Fruit fly (Drosophila melanogaster) whole organism, embryonic: Measurements from ENCODE around the gene Secp43.

Experiments used
- Abd-B ChIP-seq: fragments of 200-800 bp; sonication (Bioruptor generic); optimal IDR thresholded peaks from 2 replicates; lab custom pipeline; 2018; ENCODE audit warnings: missing biosample characterization, mild to moderate bottlenecking, missing genetic modification characterization, moderate library complexity
- CG10543 ChIP-seq: fragments of 200-800 bp; sonication (Bioruptor generic); optimal IDR thresholded peaks from 3 replicates; lab custom pipeline; 2017; ENCODE audit warnings: missing biosample characterization, mild to moderate bottlenecking, missing genetic modification characterization, moderate library complexity
- CG11696 ChIP-seq: fragments of 200-800 bp; sonication (Bioruptor generic); IDR thresholded peaks from 2 replicates; pipeline ENCODE4 v1.3.6; 2022; ENCODE audit warnings: missing biosample characterization, missing genetic modification characterization
- CG12155 ChIP-seq: fragments of 200-800 bp; sonication (Bioruptor generic); optimal IDR thresholded peaks from 3 replicates; lab custom pipeline; 2016; ENCODE audit warnings: missing biosample characterization, missing genetic modification characterization
- CG13287 ChIP-seq: fragments of 200-800 bp; sonication (Bioruptor generic); IDR thresholded peaks from 2 replicates; pipeline ENCODE4 v1.3.6; 2022; ENCODE audit warnings: missing biosample characterization, missing genetic modification characterization; ENCODE audit not compliant: partially characterized antibody
- CG15073 ChIP-seq: fragments of 200-800 bp; sonication (Bioruptor generic); optimal IDR thresholded peaks from 2 replicates; lab custom pipeline; 2016; ENCODE audit warnings: missing biosample characterization, missing genetic modification characterization
- CG1603 ChIP-seq: fragments of 200-800 bp; sonication (Bioruptor generic); optimal IDR thresholded peaks from 2 replicates; lab custom pipeline; 2019; ENCODE audit warnings: missing biosample characterization, mild to moderate bottlenecking, missing genetic modification characterization, moderate library complexity
- CG16815 ChIP-seq: fragments of 200-800 bp; sonication (Bioruptor generic); optimal IDR thresholded peaks from 3 replicates; lab custom pipeline; 2017; ENCODE audit warnings: missing biosample characterization, mild to moderate bottlenecking, missing genetic modification characterization
- CG17328 ChIP-seq: fragments of 200-800 bp; sonication (Bioruptor generic); IDR thresholded peaks from 2 replicates; pipeline ENCODE4 v1.3.6; 2022; ENCODE audit warnings: missing biosample characterization, missing genetic modification characterization
- CG17829 ChIP-seq: fragments of 200-800 bp; optimal IDR thresholded peaks from 2 replicates; lab custom pipeline; 2019; ENCODE audit warnings: missing biosample characterization, mild to moderate bottlenecking, missing genetic modification characterization, moderate library complexity
- CG2678 ChIP-seq: fragments of 200-800 bp; sonication (Bioruptor generic); optimal IDR thresholded peaks from 3 replicates; lab custom pipeline; 2019; ENCODE audit warnings: missing biosample characterization, mild to moderate bottlenecking, missing genetic modification characterization, moderate library complexity
- CG3065 ChIP-seq: fragments of 200-800 bp; sonication (Bioruptor generic); optimal IDR thresholded peaks from 2 replicates; lab custom pipeline; 2016; ENCODE audit warnings: missing biosample characterization, missing genetic modification characterization
- CG32532 ChIP-seq: fragments of 200-800 bp; sonication (Bioruptor generic); IDR thresholded peaks from 2 replicates; pipeline ENCODE4 v1.3.6; 2022; ENCODE audit warnings: missing biosample characterization, missing genetic modification characterization
- CG33557 ChIP-seq: fragments of 200-800 bp; sonication (Bioruptor generic); optimal IDR thresholded peaks from 2 replicates; lab custom pipeline; 2019; ENCODE audit warnings: missing biosample characterization, mild to moderate bottlenecking, missing genetic modification characterization, moderate library complexity
- CG3838 ChIP-seq: fragments of 200-800 bp; sonication (Bioruptor generic); optimal IDR thresholded peaks from 3 replicates; lab custom pipeline; 2016; ENCODE audit warnings: missing biosample characterization, missing genetic modification characterization
- CG4707 ChIP-seq: fragments of 200-800 bp; sonication (Bioruptor generic); optimal IDR thresholded peaks from 2 replicates; lab custom pipeline; 2018; ENCODE audit warnings: missing biosample characterization, mild to moderate bottlenecking, missing genetic modification characterization, moderate library complexity
- CG7556 ChIP-seq: fragments of 200-800 bp; sonication (Bioruptor generic); optimal IDR thresholded peaks from 2 replicates; lab custom pipeline; 2017; ENCODE audit warnings: missing biosample characterization, mild to moderate bottlenecking, missing genetic modification characterization
- CG9727 ChIP-seq: fragments of 200-800 bp; sonication (Bioruptor generic); optimal IDR thresholded peaks from 3 replicates; lab custom pipeline; 2017; ENCODE audit warnings: missing biosample characterization, mild to moderate bottlenecking, missing genetic modification characterization
- CG9817 ChIP-seq: fragments of 200-800 bp; sonication (Bioruptor generic); optimal IDR thresholded peaks from 2 replicates; lab custom pipeline; 2018; ENCODE audit warnings: missing biosample characterization, mild to moderate bottlenecking, missing genetic modification characterization, moderate library complexity
- HLH3B ChIP-seq: fragments of 200-800 bp; sonication (Bioruptor generic); IDR thresholded peaks from 2 replicates; pipeline ENCODE4 v1.3.6; 2022; ENCODE audit warnings: missing biosample characterization, missing genetic modification characterization
- Hmx ChIP-seq: fragments of 200-800 bp; sonication (Bioruptor generic); optimal IDR thresholded peaks from 2 replicates; lab custom pipeline; 2016; ENCODE audit warnings: missing biosample characterization, missing genetic modification characterization
- Lim3 ChIP-seq: fragments of 200-800 bp; sonication (Bioruptor generic); IDR thresholded peaks from 2 replicates; pipeline ENCODE4 v1.3.6; 2022; ENCODE audit warnings: missing biosample characterization, missing genetic modification characterization
- MESR4 ChIP-seq: fragments of 200-800 bp; sonication (Bioruptor generic); optimal IDR thresholded peaks from 2 replicates; lab custom pipeline; 2018; ENCODE audit warnings: missing biosample characterization, mild to moderate bottlenecking, missing genetic modification characterization, moderate library complexity
- Max ChIP-seq: fragments of 200-800 bp; sonication (Bioruptor generic); optimal IDR thresholded peaks from 2 replicates; lab custom pipeline; 2016; ENCODE audit warnings: missing biosample characterization, mild to moderate bottlenecking, missing genetic modification characterization
- Ptx1 ChIP-seq: fragments of 200-800 bp; sonication (Bioruptor generic); IDR thresholded peaks from 2 replicates; pipeline ENCODE4 v1.3.6; 2022; ENCODE audit warnings: missing biosample characterization, missing genetic modification characterization
- Scr ChIP-seq: fragments of 200-800 bp; sonication (Bioruptor generic); IDR thresholded peaks from 2 replicates; pipeline ENCODE4 v1.3.6; 2022; ENCODE audit warnings: missing biosample characterization, missing genetic modification characterization; ENCODE audit not compliant: partially characterized antibody
- Sin3A ChIP-seq: fragments of >200 bp; optimal IDR thresholded peaks from 2 replicates; lab custom pipeline; 2018
- Vsx1 ChIP-seq: fragments of 200-800 bp; sonication (Bioruptor generic); optimal IDR thresholded peaks from 2 replicates; lab custom pipeline; 2017; ENCODE audit warnings: missing biosample characterization, mild to moderate bottlenecking, missing genetic modification characterization, missing genetic modification reagents
- Xrp1 ChIP-seq: fragments of 200-800 bp; sonication (Bioruptor generic); IDR thresholded peaks from 2 replicates; pipeline ENCODE4 v1.3.6; 2022; ENCODE audit warnings: missing biosample characterization, missing genetic modification characterization
- YL-1 ChIP-seq: fragments of 200-800 bp; sonication (Bioruptor generic); optimal IDR thresholded peaks from 3 replicates; lab custom pipeline; 2017; ENCODE audit warnings: missing biosample characterization, mild to moderate bottlenecking, missing genetic modification characterization
- al ChIP-seq: fragments of 200-800 bp; sonication (Bioruptor generic); IDR thresholded peaks from 2 replicates; pipeline ENCODE4 v1.3.6; 2022; ENCODE audit warnings: missing biosample characterization, missing genetic modification characterization
- ato ChIP-seq: fragments of 200-800 bp; sonication (Bioruptor generic); IDR thresholded peaks from 2 replicates; pipeline ENCODE4 v1.3.6; 2022; ENCODE audit warnings: missing biosample characterization, missing genetic modification characterization; ENCODE audit not compliant: partially characterized antibody
- bowl ChIP-seq: fragments of 200-800 bp; sonication (Bioruptor generic); IDR thresholded peaks from 2 replicates; pipeline ENCODE4 v1.3.6; 2022; ENCODE audit warnings: missing biosample characterization, missing genetic modification characterization
- crp ChIP-seq, 2 experiments: fragments of 200-800 bp; sonication (Bioruptor generic); optimal IDR thresholded peaks; 2 replicates in 1 of 2; 3 replicates in 1 of 2; lab custom pipeline; 2017; ENCODE audit warnings: missing biosample characterization in 2 of 2, missing genetic modification characterization in 2 of 2, mild to moderate bottlenecking in 1 of 2, moderate library complexity in 1 of 2
- emc ChIP-seq: fragments of 200-800 bp; sonication (Bioruptor generic); optimal IDR thresholded peaks from 2 replicates; lab custom pipeline; 2016; ENCODE audit warnings: missing biosample characterization, missing genetic modification characterization
- ewg ChIP-seq: fragments of 200-800 bp; sonication (Bioruptor generic); optimal IDR thresholded peaks from 3 replicates; lab custom pipeline; 2017; ENCODE audit warnings: mild to moderate bottlenecking, missing biosample characterization, missing genetic modification reagents, missing genetic modification characterization
- eyg ChIP-seq: fragments of 200-800 bp; sonication (Bioruptor generic); optimal IDR thresholded peaks from 3 replicates; lab custom pipeline; 2016; ENCODE audit warnings: missing biosample characterization, missing genetic modification characterization
- hth ChIP-seq: fragments of >200 bp; optimal IDR thresholded peaks from 2 replicates; lab custom pipeline; 2017; ENCODE audit warnings: inconsistent platforms
- kah ChIP-seq: fragments of 200-800 bp; sonication (Bioruptor generic); optimal IDR thresholded peaks from 2 replicates; lab custom pipeline; 2018; ENCODE audit warnings: missing biosample characterization, mild to moderate bottlenecking, missing genetic modification characterization
- kni ChIP-seq: fragments of 200-800 bp; sonication (Bioruptor generic); optimal IDR thresholded peaks from 3 replicates; lab custom pipeline; 2017; ENCODE audit warnings: mild to moderate bottlenecking, missing biosample characterization, missing genetic modification reagents, missing genetic modification characterization
- lilli ChIP-seq: fragments of 200-800 bp; sonication (Bioruptor generic); optimal IDR thresholded peaks from 3 replicates; lab custom pipeline; 2016; ENCODE audit warnings: missing biosample characterization, missing genetic modification characterization
- pnt ChIP-seq: fragments of 200-800 bp; sonication (Bioruptor generic); optimal IDR thresholded peaks from 3 replicates; lab custom pipeline; 2016; ENCODE audit warnings: missing biosample characterization, missing genetic modification characterization
- sens-2 ChIP-seq: fragments of 200-800 bp; sonication (Bioruptor generic); IDR thresholded peaks from 2 replicates; pipeline ENCODE4 v1.3.6; 2022; ENCODE audit warnings: missing biosample characterization, missing genetic modification characterization
- slbo ChIP-seq: fragments of 200-800 bp; sonication (Bioruptor generic); IDR thresholded peaks from 2 replicates; pipeline ENCODE4 v1.3.6; 2022; ENCODE audit warnings: missing biosample characterization, missing genetic modification characterization
- sob ChIP-seq: fragments of 200-800 bp; sonication (Bioruptor generic); IDR thresholded peaks from 2 replicates; pipeline ENCODE4 v1.3.6; 2022; ENCODE audit warnings: missing biosample characterization, missing genetic modification characterization
- sr ChIP-seq: fragments of 200-800 bp; sonication (Bioruptor generic); IDR thresholded peaks from 3 replicates; pipeline ENCODE4 v1.3.6; 2022; ENCODE audit warnings: missing biosample characterization, missing genetic modification characterization
- unpg ChIP-seq: fragments of 200-800 bp; sonication (Bioruptor generic); optimal IDR thresholded peaks from 3 replicates; lab custom pipeline; 2018; ENCODE audit warnings: missing biosample characterization, mild to moderate bottlenecking, missing genetic modification characterization, moderate library complexity
- wor ChIP-seq: fragments of 200-800 bp; sonication (Bioruptor generic); IDR thresholded peaks from 2 replicates; pipeline ENCODE4 v1.3.6; 2022; ENCODE audit warnings: missing biosample characterization, missing genetic modification characterization
- zfh1 ChIP-seq: fragments of 200-800 bp; sonication (Bioruptor generic); IDR thresholded peaks from 3 replicates; pipeline ENCODE4 v1.3.6; 2022; ENCODE audit warnings: missing biosample characterization, missing genetic modification characterization

Secp43 gene

dm6 chr2L:4459543-4459942, 5.3 kb upstream of the Secp43 start, which contains the start of the genes mRpL27 and CG15435 (continued):
- TF ChIP-seq CG9817 (tag; lab: Kevin White, UChicago) (peak; percentile 38), bowl (GFP tag; lab: Robert Waterston, UW) (no peak), CG12155 (peak; percentile 20), sob (GFP tag; lab: Robert Waterston, UW) (no peak), sens-2 (GFP tag; lab: Robert Waterston, UW) (no peak), Sin3A (lab: Kevin White, UChicago) (peak; percentile 77), CG4707 (no peak), Xrp1 (GFP tag; lab: Robert Waterston, UW) (peak; percentile 44; the same call in 1 of the 2 replicates), CG17829 (tag; lab: Kevin White, UChicago) (peak; percentile 59), hth (lab: Kevin White, UChicago) (no peak), kah (GFP tag; lab: Kevin White, UChicago) (peak; percentile 48), al (GFP tag; lab: Robert Waterston, UW) (no peak), CG11696 (GFP tag; lab: Robert Waterston, UW) (no peak), wor (no peak), CG17328 (GFP tag; lab: Robert Waterston, UW) (0 out of 2 replicates have a peak, but pooled peaks have one; percentile 17), Scr (GFP tag; lab: Robert Waterston, UW) (peak; percentile 41; the same call in 1 of the 2 replicates), sr (GFP tag; lab: Robert Waterston, UW) (0 out of 3 replicates have a peak, but pooled peaks have one; percentile 22), Ptx1 (peak; percentile 44), lilli (GFP tag; lab: Kevin White, UChicago) (peak; percentile 49), CG7556 (GFP tag; lab: Kevin White, UChicago) (peak; percentile 7), CG2678 (tag; lab: Kevin White, UChicago) (peak; percentile 53), Abd-B (GFP tag; lab: Kevin White, UChicago) (peak; percentile 10), kni (peak; percentile 28), CG13287 (GFP tag; lab: Robert Waterston, UW) (peak; percentile 23; the same call in 1 of the 2 replicates), CG10543 (GFP tag; lab: Kevin White, UChicago) (peak; percentile 12), eyg (GFP tag; lab: Kevin White, UChicago) (no peak), Hmx (GFP tag; lab: Kevin White, UChicago) (no peak), Max (GFP tag; lab: Kevin White, UChicago) (peak; percentile 53), HLH3B (GFP tag; lab: Robert Waterston, UW) (no peak), CG3838 (GFP tag; lab: Kevin White, UChicago) (no peak), CG16815 (GFP tag; lab: Kevin White, UChicago) (no peak), CG33557 (GFP tag; lab: Kevin White, UChicago) (peak; percentile 40), slbo (GFP tag; lab: Robert Waterston, UW) (peak; percentile 55; the same call in 1 of the 2 replicates), crp (GFP tag; optimal IDR thresholded peaks at IDR 0.05; lab: Kevin White, UChicago) (peak in 1 of 2 experiments; percentile 70), unpg (peak; percentile 46), YL-1 (GFP tag; lab: Kevin White, UChicago) (peak; percentile 75), Lim3 (GFP tag; lab: Robert Waterston, UW) (no peak)

- TF ChIP-seq CG1603 (tag; lab: Kevin White, UChicago) (peak; percentile 87), eyg (GFP tag; lab: Kevin White, UChicago) (peak; percentile 55), emc (GFP tag; lab: Kevin White, UChicago) (peak; percentile 39), CG15073 (GFP tag; lab: Kevin White, UChicago) (no peak), ato (GFP tag; lab: Robert Waterston, UW) (no peak; the same call in 1 of the 2 replicates), CG9727 (GFP tag; lab: Kevin White, UChicago) (peak; percentile 86), pnt (GFP tag; lab: Kevin White, UChicago) (no peak), ewg (GFP tag; lab: Kevin White, UChicago) (peak; percentile 69), MESR4 (GFP tag; lab: Kevin White, UChicago) (peak; percentile 100), Vsx1 (GFP tag; lab: Kevin White, UChicago) (peak; percentile 74), CG32532 (GFP tag; lab: Robert Waterston, UW) (peak; percentile 84), CG3065 (GFP tag; lab: Kevin White, UChicago) (peak; percentile 28), zfh1 (GFP tag; lab: Robert Waterston, UW) (peak; percentile 88)
Observed at dm6 chr2L:4458119-4459056, 4.1 kb upstream of the Secp43 start, which contains the start of gene RpL27A. TSS of gene RpL27A (minus strand) at chr2L:4458364.
